Worm (Caenorhabditis elegans) whole organism, midembryonic: Measurements from ENCODE around the gene F46B3.15.

Experiments used
- T22C8.4 ChIP-seq: fragments of 200-800 bp; sonication (Bioruptor generic); IDR thresholded peaks from 2 replicates; pipeline ENCODE4 v1.3.6; 2022; ENCODE audit warnings: missing genetic modification characterization, missing compliant biosample characterization
- cog-1 ChIP-seq: sonication (generic microtip); optimal IDR thresholded peaks from 2 replicates; lab custom pipeline; 2016; ENCODE audit warnings: missing genetic modification characterization, missing compliant biosample characterization
- flt-1 ChIP-seq: fragments of 200-800 bp; sonication (Bioruptor generic); IDR thresholded peaks from 2 replicates; pipeline ENCODE4 v1.3.6; 2022; ENCODE audit warnings: missing genetic modification characterization, missing compliant biosample characterization
- klf-2 ChIP-seq: fragments of 200-800 bp; sonication (Bioruptor generic); conservative IDR thresholded peaks from 2 replicates; pipeline ENCODE4 v1.3.6; 2022; ENCODE audit warnings: missing genetic modification reagents, missing genetic modification characterization, missing compliant biosample characterization
- med-1 ChIP-seq: sonication (generic microtip); optimal IDR thresholded peaks from 2 replicates; lab custom pipeline; 2017; ENCODE audit warnings: missing genetic modification characterization, mild to moderate bottlenecking, missing compliant biosample characterization, antibody characterized with exemption, missing genetic modification reagents; ENCODE audit not compliant: insufficient read depth
- ref-1 ChIP-seq: fragments of 200-800 bp; sonication (Bioruptor generic); conservative IDR thresholded peaks from 2 replicates; pipeline ENCODE4 v1.3.6; 2022; ENCODE audit warnings: missing genetic modification reagents, missing genetic modification characterization, missing compliant biosample characterization
- tab-1 ChIP-seq: fragments of 200-800 bp; sonication (Bioruptor generic); IDR thresholded peaks from 2 replicates; pipeline ENCODE4 v1.3.6; 2022; ENCODE audit warnings: missing genetic modification characterization, missing compliant biosample characterization
- ztf-23 ChIP-seq: fragments of 200-800 bp; sonication (Bioruptor generic); IDR thresholded peaks from 2 replicates; pipeline ENCODE4 v1.3.6; 2022; ENCODE audit warnings: missing genetic modification reagents, missing genetic modification characterization, missing compliant biosample characterization
- ztf-29 ChIP-seq: fragments of 200-800 bp; sonication (Bioruptor generic); IDR thresholded peaks from 2 replicates; pipeline ENCODE4 v1.3.6; 2022; ENCODE audit warnings: missing genetic modification reagents, missing genetic modification characterization, missing compliant biosample characterization

Gene F46B3.15

DNA sequence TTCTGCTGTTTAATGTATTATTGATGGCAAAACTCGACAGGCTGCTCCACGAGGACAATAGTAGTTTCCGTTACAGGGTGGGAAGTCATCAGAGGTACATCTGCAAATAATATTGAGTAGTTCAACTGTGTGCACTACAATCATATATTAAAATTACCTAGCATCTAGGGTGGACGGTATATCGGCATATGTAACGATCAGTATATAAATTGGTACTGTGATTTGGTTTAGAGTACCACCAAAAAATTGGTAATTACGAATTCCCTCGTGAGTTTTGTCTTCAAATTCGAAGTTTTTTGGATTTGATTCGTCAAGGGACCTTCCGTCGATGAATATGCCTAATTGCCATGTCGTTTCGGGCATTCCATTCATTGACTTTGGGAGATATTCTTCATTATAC is 3.3 kb upstream of the F46B3.15 start, which contains the start of gene ttr-13:
Gene ttr-13 (minus strand): TSS at position 101 of the 400 bp plus-strand sequence.
- TF ChIP-seq T22C8.4 (GFP tag; lab: Robert Waterston, UW) (no peak), tab-1 (GFP tag; lab: Robert Waterston, UW) (no peak), klf-2 (GFP tag; lab: Robert Waterston, UW) (no peak), ztf-23 (GFP tag; lab: Robert Waterston, UW) (no peak), cog-1 (tag; lab: Kevin White, UChicago) (no peak)

DNA sequence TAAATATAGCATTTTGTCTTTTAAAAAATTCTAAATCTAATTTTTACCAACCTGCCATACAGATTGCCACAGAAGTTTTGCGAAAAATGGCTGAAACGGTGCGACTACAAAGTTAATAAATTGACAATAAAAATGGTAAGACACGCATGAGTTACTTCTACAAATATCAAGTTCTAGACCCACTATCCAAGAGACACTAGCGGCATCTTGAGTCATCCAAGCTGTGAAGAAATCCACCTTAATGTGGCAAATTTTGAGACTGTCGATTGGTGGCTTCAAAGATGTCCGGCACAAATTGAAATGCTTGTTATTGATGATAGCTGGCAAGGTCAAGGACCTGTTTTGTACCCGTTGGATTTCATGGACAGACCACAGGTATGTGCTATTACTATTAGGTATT is 811 bp upstream of the F46B3.15 start, which contains the start of gene F46B3.16:
Gene F46B3.16 (plus strand): TSS at position 301 of the 400 bp plus-strand sequence.
- no peak for TF ChIP-seq flt-1 (GFP tag; lab: Robert Waterston, UW)
- TF ChIP-seq T22C8.4 (GFP tag; lab: Robert Waterston, UW), result no peak

DNA sequence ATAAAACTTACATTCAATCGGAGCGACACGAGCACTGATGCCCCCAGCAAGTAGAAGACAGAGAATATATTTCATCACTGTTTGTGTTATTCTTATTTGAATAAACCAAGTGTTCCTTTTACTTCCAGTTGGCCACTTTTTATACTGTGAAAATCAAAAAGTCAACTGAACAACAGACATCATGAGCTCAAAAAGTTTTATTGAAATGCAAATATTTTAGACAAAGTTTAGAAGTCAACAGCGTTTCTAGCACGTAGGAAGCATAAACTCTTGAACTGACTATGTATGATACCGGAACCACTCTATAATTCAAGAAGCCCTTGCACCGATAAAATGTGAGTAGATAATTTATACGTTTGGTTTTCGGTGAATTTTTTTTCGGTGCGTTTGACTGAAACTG is 2.3 kb downstream of the F46B3.15 start, which contains the start of gene F46B3.14:
Gene F46B3.14 (minus strand): TSS at position 101 of the 400 bp plus-strand sequence.
- TF ChIP-seq ref-1 (GFP tag; lab: Robert Waterston, UW) (no peak), ztf-29 (GFP tag; lab: Robert Waterston, UW) (no peak), ztf-23 (GFP tag; lab: Robert Waterston, UW) (no peak), klf-2 (GFP tag; lab: Robert Waterston, UW) (no peak), tab-1 (GFP tag; lab: Robert Waterston, UW) (no peak), T22C8.4 (GFP tag; lab: Robert Waterston, UW) (no peak), med-1 (no peak), cog-1 (tag; lab: Kevin White, UChicago) (no peak), flt-1 (GFP tag; lab: Robert Waterston, UW) (no peak)

DNA sequence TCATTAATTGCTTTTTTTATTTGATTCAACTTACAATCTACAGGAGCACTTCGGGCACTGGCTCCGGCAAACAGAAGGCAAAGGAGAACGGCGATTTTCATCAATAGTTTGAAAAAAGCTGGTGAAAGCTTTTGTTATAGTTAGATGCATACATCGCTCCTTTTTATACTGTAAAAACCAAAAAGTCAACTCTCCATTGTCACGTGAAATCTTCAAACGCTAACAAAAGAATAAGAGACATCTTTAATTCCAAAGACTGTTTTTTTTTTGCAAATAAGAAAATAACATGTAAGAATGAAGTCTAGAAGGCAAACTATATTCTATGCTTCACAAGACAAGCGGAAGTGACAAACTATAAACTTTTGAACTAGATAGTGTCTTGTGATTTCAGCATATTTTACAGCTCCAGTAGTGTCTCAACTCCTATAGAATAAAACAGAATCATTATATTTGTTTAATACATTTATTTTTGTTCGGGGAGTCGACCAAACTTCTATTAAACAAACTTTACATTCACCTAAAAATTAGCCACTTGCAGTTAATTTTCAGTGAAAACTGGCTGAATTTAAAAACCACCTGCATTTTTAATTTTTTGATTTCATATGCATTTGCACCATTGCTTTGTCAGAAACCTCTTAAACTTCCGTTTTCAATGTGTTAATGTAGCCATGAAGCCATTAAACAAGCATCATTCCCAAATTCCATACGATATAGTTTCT is 7.3 kb downstream of the F46B3.15 start, which contains the start of the genes F46B3.9 and srz-18:
Gene F46B3.9 (minus strand): TSS at position 101 of the 719 bp plus-strand sequence.
Gene srz-18 (plus strand): TSS at position 669 of the 719 bp plus-strand sequence.
- TF ChIP-seq med-1 (no peak), tab-1 (GFP tag; lab: Robert Waterston, UW) (no peak), ztf-23 (GFP tag; lab: Robert Waterston, UW) (no peak), klf-2 (GFP tag; lab: Robert Waterston, UW) (no peak), ref-1 (GFP tag; lab: Robert Waterston, UW) (no peak), flt-1 (GFP tag; lab: Robert Waterston, UW) (no peak), cog-1 (tag; lab: Kevin White, UChicago) (no peak), ztf-29 (GFP tag; lab: Robert Waterston, UW) (no peak), T22C8.4 (GFP tag; lab: Robert Waterston, UW) (no peak)

DNA sequence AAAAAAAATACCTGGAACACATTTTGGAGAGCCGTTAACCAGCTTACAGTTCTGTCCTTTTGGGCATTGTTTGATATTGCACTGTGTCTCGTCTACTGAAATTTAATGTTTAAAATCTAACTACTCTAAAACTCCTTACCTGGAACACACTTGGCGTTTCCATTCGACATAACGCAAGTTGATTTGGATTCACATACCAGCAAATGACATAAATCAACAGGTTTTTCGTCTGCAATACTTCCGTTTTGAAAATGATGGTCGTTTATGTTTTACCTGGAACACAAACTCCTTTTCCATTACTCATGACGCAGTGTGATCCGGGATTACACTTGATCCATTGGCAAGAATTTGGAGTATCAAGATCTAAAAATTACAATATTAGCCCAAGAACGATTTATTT is 8.3 kb downstream of the F46B3.15 start:
- no peak for TF ChIP-seq T22C8.4 (GFP tag; lab: Robert Waterston, UW)
- TF ChIP-seq flt-1 (GFP tag; lab: Robert Waterston, UW), result no peak
- no peak for TF ChIP-seq cog-1 (tag; lab: Kevin White, UChicago)
- no peak for TF ChIP-seq tab-1 (GFP tag; lab: Robert Waterston, UW)
- TF ChIP-seq klf-2 (GFP tag; lab: Robert Waterston, UW), result no peak
- no peak for TF ChIP-seq ztf-23 (GFP tag; lab: Robert Waterston, UW)

DNA sequence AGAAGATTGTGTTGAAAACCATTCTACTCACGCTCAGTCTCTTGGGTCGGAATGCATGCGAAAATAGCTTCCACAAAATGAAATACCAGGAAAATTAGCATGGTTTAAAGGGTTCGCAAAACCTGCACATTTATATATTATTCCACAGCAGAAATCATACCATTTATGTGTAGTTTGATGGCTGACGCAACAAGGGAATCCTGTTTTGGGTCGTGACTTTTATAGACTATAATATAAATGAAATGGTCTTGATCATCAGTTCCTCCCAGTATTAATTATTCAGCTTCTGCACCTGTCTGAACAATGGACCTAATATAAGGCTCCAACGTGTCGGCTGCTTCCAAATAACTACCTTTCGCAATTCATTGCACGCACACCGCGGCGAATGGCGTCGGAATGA is 10.5 kb downstream of the F46B3.15 start, which contains the start of gene F46B3.8:
Gene F46B3.8 (minus strand): TSS at position 101 of the 400 bp plus-strand sequence.
- TF ChIP-seq T22C8.4 (GFP tag; lab: Robert Waterston, UW) (no peak), klf-2 (GFP tag; lab: Robert Waterston, UW) (no peak), ztf-29 (GFP tag; lab: Robert Waterston, UW) (no peak), med-1 (no peak), ref-1 (GFP tag; lab: Robert Waterston, UW) (no peak), flt-1 (GFP tag; lab: Robert Waterston, UW) (no peak), ztf-23 (GFP tag; lab: Robert Waterston, UW) (no peak), cog-1 (tag; lab: Kevin White, UChicago) (no peak), tab-1 (GFP tag; lab: Robert Waterston, UW) (no peak)

DNA sequence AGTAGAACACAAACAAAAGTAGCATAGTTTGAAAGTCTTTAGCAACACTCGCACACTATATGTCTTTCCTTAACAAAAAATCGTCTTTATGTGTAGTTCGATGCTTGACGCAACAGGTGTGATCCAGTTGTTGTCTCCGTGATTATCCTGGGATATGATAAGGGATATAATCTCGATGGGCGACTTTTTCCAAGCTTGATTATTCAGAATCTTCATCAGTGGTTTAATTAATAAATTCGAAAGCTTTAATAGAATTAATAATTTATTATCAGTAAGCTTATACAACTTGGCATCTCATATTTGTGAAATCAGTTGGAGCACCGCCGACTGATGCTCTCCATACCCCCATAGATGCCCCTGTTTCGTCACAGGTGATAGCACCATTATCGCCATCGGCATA is 14.9 kb downstream of the F46B3.15 start, which contains the start of gene F46B3.7:
Gene F46B3.7 (minus strand): TSS at position 101 of the 400 bp plus-strand sequence.
- TF ChIP-seq ref-1 (GFP tag; lab: Robert Waterston, UW), result no peak
- no peak for TF ChIP-seq cog-1 (tag; lab: Kevin White, UChicago)
- TF ChIP-seq flt-1 (GFP tag; lab: Robert Waterston, UW), result no peak
- no peak for TF ChIP-seq ztf-29 (GFP tag; lab: Robert Waterston, UW)

ce11 chrV:20609494-20609893 is 24.0 kb downstream of the F46B3.15 start, which contains the start of gene grd-2:
Gene grd-2 (plus strand): TSS chrV:20609794.
- TF ChIP-seq med-1, result no peak

DNA sequence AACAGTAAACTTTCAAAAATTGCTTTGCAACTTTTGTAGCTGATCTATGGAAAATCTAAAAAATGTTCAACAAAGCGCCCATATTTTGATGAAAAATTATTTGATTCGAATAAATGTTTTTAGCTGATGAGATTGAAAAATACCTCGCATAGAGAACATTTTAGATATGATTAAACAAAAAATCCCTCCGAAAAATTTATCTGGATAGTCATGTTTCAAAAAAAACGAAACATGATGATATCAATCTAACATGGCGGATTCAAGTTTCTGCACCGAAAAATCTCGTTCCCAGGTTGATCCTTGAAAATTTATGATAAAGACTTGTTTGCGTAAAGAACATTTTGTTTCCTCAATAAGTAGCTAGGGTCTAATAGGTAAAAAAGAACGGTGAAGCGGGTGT is 24.8 kb downstream of the F46B3.15 start, which contains the start of gene ttr-12:
Gene ttr-12 (minus strand): TSS at position 101 of the 400 bp plus-strand sequence.
- TF ChIP-seq klf-2 (GFP tag; lab: Robert Waterston, UW) (no peak), flt-1 (GFP tag; lab: Robert Waterston, UW) (no peak), ztf-29 (GFP tag; lab: Robert Waterston, UW) (no peak), tab-1 (GFP tag; lab: Robert Waterston, UW) (no peak), ztf-23 (GFP tag; lab: Robert Waterston, UW) (no peak), ref-1 (GFP tag; lab: Robert Waterston, UW) (no peak), med-1 (no peak), T22C8.4 (GFP tag; lab: Robert Waterston, UW) (no peak), cog-1 (tag; lab: Kevin White, UChicago) (no peak)
